Worm (Caenorhabditis elegans): ENCODE data around the gene F09C8.2.

Gene F09C8.2

ce11 chrX:16150153-16150552, 3.3 kb upstream of the F09C8.2 start (continued):
- peak; percentile 83 for TF ChIP-seq nhr-6 (tag; optimal IDR thresholded peaks at IDR 0.05)
- no peak for TF ChIP-seq fkh-10 (GFP tag; optimal IDR thresholded peaks at IDR 0.05)
- TF ChIP-seq dmd-8 (GFP tag; IDR thresholded peaks at IDR 0.05) = no peak
- peak in 1 of 2 experiments; percentile 38 for TF ChIP-seq mdl-1 (tag; optimal IDR thresholded peaks at IDR 0.05)
- TF ChIP-seq hlh-11 (tag; optimal IDR thresholded peaks at IDR 0.05) = peak; percentile 88
- TF ChIP-seq skn-1 (tag; optimal IDR thresholded peaks at IDR 0.05) = no peak
- peak; percentile 59 for TF ChIP-seq hlh-30 (tag; optimal IDR thresholded peaks at IDR 0.05; ENCODE audit: insufficient read depth)

ce11 chrX:16147728-16148197, 941 bp upstream of the F09C8.2 start:
- TF ChIP-seq hlh-11 (tag; optimal IDR thresholded peaks at IDR 0.05) (peak; percentile 89), lsy-2 (tag; optimal IDR thresholded peaks at IDR 0.05) (peak; percentile 59 to 76), F37D6.2 (tag; optimal IDR thresholded peaks at IDR 0.05) (peak; percentile 74), ztf-7 (tag; optimal IDR thresholded peaks at IDR 0.05) (peak; percentile 61), madf-9 (GFP tag; conservative IDR thresholded peaks at IDR 0.05) (peak; percentile 54; the same call in 1 of the 2 replicates), fkh-10 (GFP tag; optimal IDR thresholded peaks at IDR 0.05) (peak; percentile 72), ces-1 (GFP tag; optimal IDR thresholded peaks at IDR 0.05) (peak; percentile 44), aha-1 (tag) (peak; percentile 90), nhr-102 (tag; optimal IDR thresholded peaks at IDR 0.05) (peak; percentile 21), nhr-11 (tag; optimal IDR thresholded peaks at IDR 0.05) (peak; percentile 80), F10B5.3 (tag; optimal IDR thresholded peaks at IDR 0.05) (no peak), T20F7.1 (GFP tag; optimal IDR thresholded peaks at IDR 0.05) (no peak), cey-2 (tag; optimal IDR thresholded peaks at IDR 0.05; ENCODE audit: borderline replicate concordance, insufficient read depth) (no peak), nhr-48 (tag; optimal IDR thresholded peaks at IDR 0.05) (peak; percentile 69), mep-1 (tag; optimal IDR thresholded peaks at IDR 0.05) (peak; percentile 86), pqm-1 (tag; optimal IDR thresholded peaks at IDR 0.05) (no peak), ctbp-1 (GFP tag; IDR thresholded peaks at IDR 0.05) (peak; percentile 82), F44E2.7 (GFP tag; IDR thresholded peaks at IDR 0.05) (no peak), dpl-1 (GFP tag; optimal IDR thresholded peaks at IDR 0.05) (peak; percentile 35), saeg-2 (GFP tag; IDR thresholded peaks at IDR 0.05) (no peak), F26F4.8 (GFP tag; conservative IDR thresholded peaks at IDR 0.05) (no peak), dmd-6 (GFP tag; IDR thresholded peaks at IDR 0.05) (peak; percentile 39; the same call in 1 of the 2 replicates), lin-1 (GFP tag; IDR thresholded peaks at IDR 0.05) (no peak), hmg-1.1 (GFP tag; IDR thresholded peaks at IDR 0.05) (peak; percentile 83), hlh-30 (tag; optimal IDR thresholded peaks at IDR 0.05; ENCODE audit: insufficient read depth) (peak; percentile 88), nhr-28 (tag; optimal IDR thresholded peaks at IDR 0.05) (peak; percentile 54), spr-1 (tag; optimal IDR thresholded peaks at IDR 0.05) (peak; percentile 64), mdl-1 (tag; optimal IDR thresholded peaks at IDR 0.05) (peak; percentile 83 to 89), T26A8.4 (GFP tag; IDR thresholded peaks at IDR 0.05) (no peak), lin-29 (GFP tag; IDR thresholded peaks at IDR 0.05) (peak; percentile 40; the same call in 1 of the 2 replicates), dve-1 (tag; optimal IDR thresholded peaks at IDR 0.05; ENCODE audit: insufficient read depth) (peak; percentile 49), set-16 (GFP tag; IDR thresholded peaks at IDR 0.05) (peak; percentile 92), ceh-82 (tag; optimal IDR thresholded peaks at IDR 0.05) (no peak), lin-13 (GFP tag; optimal IDR thresholded peaks at IDR 0.05) (peak; percentile 26), pha-4 (GFP tag; IDR thresholded peaks at IDR 0.05) (0 out of 2 replicates have a peak, but pooled peaks have one; percentile 30), pha-4 (tag; optimal IDR thresholded peaks at IDR 0.05) (no peak), egl-43 (GFP tag; IDR thresholded peaks at IDR 0.05) (peak; percentile 80), unc-39 (tag; optimal IDR thresholded peaks at IDR 0.05) (no peak), nhr-25 (tag; optimal IDR thresholded peaks at IDR 0.05; ENCODE audit: borderline replicate concordance, insufficient read depth) (peak; percentile 70), daf-16 (GFP tag; optimal IDR thresholded peaks at IDR 0.05) (peak in 1 of 2 experiments; percentile 39), daf-16 (tag; optimal IDR thresholded peaks at IDR 0.05) (peak; percentile 13), dmd-9 (GFP tag; IDR thresholded peaks at IDR 0.05) (0 out of 2 replicates have a peak, but pooled peaks have one; percentile 41), ZK546.5 (tag; optimal IDR thresholded peaks at IDR 0.05) (no peak), unc-62 (GFP tag; optimal IDR thresholded peaks at IDR 0.05 in 1 of 2) (peak in 1 of 2 experiments; percentile 99), unc-62 (tag; optimal IDR thresholded peaks at IDR 0.05) (no peak), mxl-3 (GFP tag; optimal IDR thresholded peaks at IDR 0.05) (peak; percentile 76)
